Worm (Caenorhabditis elegans) whole organism, L1 larva: Measurements from ENCODE around the gene F11A5.9.

Experiments
- alr-1 ChIP-seq: fragments of 200-800 bp; sonication (Bioruptor generic); optimal IDR thresholded peaks from 2 replicates; lab custom pipeline; 2018; ENCODE audit warnings: borderline replicate concordance, mild to moderate bottlenecking, missing genetic modification characterization, missing compliant biosample characterization
- ceh-82 ChIP-seq, 3 experiments: fragments of 150-350 bp in 1 of 3; sonication (generic microtip) in 2 of 3; optimal IDR thresholded peaks; 2 replicates each; lab custom pipeline; 2014 to 2017; ENCODE audit warnings: missing biosample characterization in 3 of 3, missing genetic modification characterization in 3 of 3
- ces-1 ChIP-seq: fragments of 150-350 bp; optimal IDR thresholded peaks from 2 replicates; lab custom pipeline; 2014; ENCODE audit warnings: missing biosample characterization, missing genetic modification reagents, missing genetic modification characterization
- mep-1 ChIP-seq: fragments of 150-350 bp; optimal IDR thresholded peaks from 2 replicates; lab custom pipeline; 2014; ENCODE audit warnings: missing biosample characterization, missing genetic modification characterization

DNA sequence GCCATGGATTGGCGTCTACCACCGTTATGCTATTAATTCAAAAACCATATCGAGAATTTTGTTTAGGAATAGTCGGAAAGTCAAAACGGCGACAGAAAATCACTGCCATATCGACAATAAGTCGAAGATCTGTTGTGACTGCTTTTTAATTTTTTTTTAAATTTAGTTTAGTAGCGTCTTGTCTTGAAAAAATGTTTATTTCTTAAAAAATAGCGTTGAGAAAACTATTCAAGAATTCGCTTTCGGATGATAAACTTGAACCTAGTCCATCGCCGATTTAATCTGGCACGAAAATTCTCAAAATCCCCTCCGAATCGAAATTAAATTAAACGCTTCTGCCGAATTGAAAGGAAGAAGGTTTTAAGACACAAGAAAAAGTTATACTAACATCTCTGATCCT, 22.6 kb upstream of the F11A5.9 start, which contains the start of gene srh-279:
- TF ChIP-seq ceh-82 (tag; optimal IDR thresholded peaks at IDR 0.05; lab: Kevin White, UChicago) (no peak), mep-1 (tag; lab: Kevin White, UChicago) (no peak), ces-1 (no peak), alr-1 (tag; lab: Kevin White, UChicago) (no peak)
